Fruit fly (Drosophila melanogaster) Kc167 (cell line): Measurements from ENCODE around the gene CG13403.

Source experiments
- Myc ChIP-seq: fragments of >200 bp; optimal IDR thresholded peaks from 2 replicates; lab custom pipeline; 2017; ENCODE audit warnings: missing external identifiers
- Sin3A ChIP-seq: fragments of >200 bp; optimal IDR thresholded peaks from 2 replicates; lab custom pipeline; 2018; ENCODE audit warnings: missing external identifiers
- h ChIP-seq: fragments of >200 bp; optimal IDR thresholded peaks from 3 replicates; lab custom pipeline; 2018; ENCODE audit warnings: missing external identifiers
- insv ChIP-seq: fragments of >200 bp; optimal IDR thresholded peaks from 3 replicates; lab custom pipeline; 2018; ENCODE audit warnings: missing external identifiers
- psq ChIP-seq: fragments of >200 bp; optimal IDR thresholded peaks from 2 replicates; lab custom pipeline; 2017; ENCODE audit warnings: missing external identifiers
- ttk ChIP-seq: sonication (Bioruptor generic); optimal IDR thresholded peaks from 2 replicates; lab custom pipeline; 2017; ENCODE audit warnings: missing external identifiers

Gene CG13403

dm6 chrX:14214505-14215449, 23.0 kb upstream of the CG13403 start:
- TF ChIP-seq h (lab: Kevin White, UChicago) (no peak), Myc (no peak), Sin3A (no peak), insv (lab: Kevin White, UChicago) (no peak), ttk (lab: Kevin White, UChicago) (no peak), psq (no peak)

- TF ChIP-seq psq (no peak), Myc (no peak), ttk (lab: Kevin White, UChicago) (no peak), Sin3A (no peak), insv (lab: Kevin White, UChicago) (no peak), h (lab: Kevin White, UChicago) (no peak)
Measured at dm6 chrX:14213509-14214154, 21.8 kb upstream of the CG13403 start.

dm6 chrX:14212147-14212792, 20.5 kb upstream of the CG13403 start:
- TF ChIP-seq Myc (no peak), Sin3A (no peak), psq (no peak), ttk (lab: Kevin White, UChicago) (no peak), insv (lab: Kevin White, UChicago) (no peak), h (lab: Kevin White, UChicago) (no peak)

- TF ChIP-seq psq: no peak
- TF ChIP-seq insv (lab: Kevin White, UChicago): no peak
- TF ChIP-seq h (lab: Kevin White, UChicago): no peak
- TF ChIP-seq Sin3A: no peak
- TF ChIP-seq Myc: no peak
- TF ChIP-seq ttk (lab: Kevin White, UChicago): no peak
Measured at dm6 chrX:14211250-14211944, 19.6 kb upstream of the CG13403 start.

- TF ChIP-seq h (lab: Kevin White, UChicago): no peak
- TF ChIP-seq Sin3A: no peak
- no peak for TF ChIP-seq ttk (lab: Kevin White, UChicago)
- no peak for TF ChIP-seq Myc
- no peak for TF ChIP-seq insv (lab: Kevin White, UChicago)
- no peak for TF ChIP-seq psq
Measured at dm6 chrX:14209209-14209781, 17.5 kb upstream of the CG13403 start.

- TF ChIP-seq Myc: no peak
Measured at dm6 chrX:14208426-14209208, 16.8 kb upstream of the CG13403 start.

dm6 chrX:14201178-14201577, 9.4 kb upstream of the CG13403 start, which contains the start of gene Prp16:
Gene Prp16, plus strand, starts transcription at chrX:14201362.
- TF ChIP-seq psq (no peak), insv (lab: Kevin White, UChicago) (no peak), Sin3A (no peak), ttk (lab: Kevin White, UChicago) (no peak), h (lab: Kevin White, UChicago) (no peak), Myc (no peak)

dm6 chrX:14199967-14200531, 8.2 kb upstream of the CG13403 start, which contains the start of gene CG11590:
Gene CG11590, plus strand, starts transcription at chrX:14200178.
- TF ChIP-seq psq: no peak
- TF ChIP-seq Myc: no peak
- no peak for TF ChIP-seq ttk (lab: Kevin White, UChicago)
- no peak for TF ChIP-seq insv (lab: Kevin White, UChicago)
- TF ChIP-seq h (lab: Kevin White, UChicago): no peak
- TF ChIP-seq Sin3A: no peak

- TF ChIP-seq h (lab: Kevin White, UChicago) (no peak), insv (lab: Kevin White, UChicago) (no peak), psq (no peak), Sin3A (no peak), ttk (lab: Kevin White, UChicago) (no peak), Myc (no peak)
Measured at dm6 chrX:14193013-14193412, 1.2 kb upstream of the CG13403 start, which contains the start of gene yl. Gene yl, plus strand, starts transcription at chrX:14193214.

- TF ChIP-seq ttk (lab: Kevin White, UChicago) (no peak), Sin3A (no peak), insv (lab: Kevin White, UChicago) (no peak), Myc (no peak), h (lab: Kevin White, UChicago) (no peak), psq (no peak)
Measured at dm6 chrX:14189216-14189615, 2.6 kb downstream of the CG13403 start, which contains the start of gene CG11585. Gene CG11585, plus strand, starts transcription at chrX:14189516.
